Fruit fly (Drosophila melanogaster): ENCODE measurements around the gene CG32284.
A peak's percentile ranks its signal among the peaks of the same experiment; 100 is the strongest.

CG32284 gene

DNA sequence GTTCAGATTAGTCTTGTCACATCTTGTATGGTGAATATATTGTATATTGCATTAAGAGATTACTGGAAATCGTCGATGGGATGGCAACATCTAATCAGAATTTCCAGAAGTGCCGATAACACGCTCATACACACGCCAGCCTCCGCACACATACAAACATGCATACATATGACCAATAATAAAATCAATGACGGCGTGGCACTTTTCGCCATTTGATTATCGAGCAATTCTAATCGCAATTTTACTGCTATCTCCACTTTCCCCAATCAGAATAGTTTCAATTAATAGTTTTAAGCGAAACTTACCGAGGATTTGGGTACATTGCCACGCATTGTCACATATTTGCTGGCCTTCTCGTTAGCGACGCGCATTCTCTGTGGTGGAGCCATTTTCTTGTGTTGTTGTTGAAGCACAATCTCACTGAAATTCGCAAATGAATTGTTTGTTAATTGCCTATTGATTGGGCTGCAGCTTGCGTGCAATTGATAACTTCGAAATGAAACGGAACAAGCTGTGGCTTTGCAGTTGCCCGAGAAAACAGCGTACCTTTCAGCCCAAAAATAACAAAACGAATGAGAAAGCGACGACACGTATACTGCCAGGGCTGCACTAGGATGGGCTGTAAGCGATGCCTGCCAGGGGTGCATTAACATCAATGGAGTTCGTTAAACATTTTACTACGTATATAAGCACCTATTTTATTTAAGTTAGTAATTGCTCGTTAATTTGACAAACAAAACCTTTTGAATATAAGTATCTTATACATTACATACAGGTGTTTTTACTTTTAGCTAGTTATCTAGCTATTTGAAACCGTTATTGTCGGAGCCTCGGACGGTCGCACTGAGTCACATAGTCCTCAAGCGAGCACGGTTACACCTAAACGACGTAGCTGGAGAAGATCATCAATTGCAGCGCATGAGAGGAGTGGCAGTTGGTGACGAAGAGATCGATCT lies 12.3 kb downstream of the CG32284 start, which contains the start of the genes CG32276 and gry (continued):
- TF ChIP-seq unpg (GFP tag; optimal IDR thresholded peaks at IDR 0.05) (peak; percentile 72), Optix (GFP tag; IDR thresholded peaks at IDR 0.05) (peak; percentile 60; the same call in 2 of the 3 replicates), Blimp-1 (GFP tag; optimal IDR thresholded peaks at IDR 0.05) (no peak), pzg (GFP tag; optimal IDR thresholded peaks at IDR 0.05) (peak; percentile 93), CG9797 (GFP tag; optimal IDR thresholded peaks at IDR 0.05) (peak; percentile 96), sens-2 (GFP tag; IDR thresholded peaks at IDR 0.05) (peak; percentile 55; the same call in 1 of the 2 replicates), Sox100B (GFP tag; optimal IDR thresholded peaks at IDR 0.05) (no peak), CG6791 (GFP tag; IDR thresholded peaks at IDR 0.05; ENCODE audit: partially characterized antibody) (no peak), kah (GFP tag; optimal IDR thresholded peaks at IDR 0.05) (no peak), Hr39 (optimal IDR thresholded peaks at IDR 0.05) (no peak), crp (GFP tag; optimal IDR thresholded peaks at IDR 0.05) (peak in 1 of 2 experiments; percentile 60), Oli (tag; optimal IDR thresholded peaks at IDR 0.05) (peak; percentile 54), CG2875 (GFP tag; optimal IDR thresholded peaks at IDR 0.05) (no peak), Awh (GFP tag; IDR thresholded peaks at IDR 0.05) (no peak), Oaz (GFP tag; IDR thresholded peaks at IDR 0.05) (peak; percentile 60), CG12391 (tag; optimal IDR thresholded peaks at IDR 0.05) (peak; percentile 91), ranshi (GFP tag; IDR thresholded peaks at IDR 0.05) (peak; percentile 44), fd64A (GFP tag; optimal IDR thresholded peaks at IDR 0.05) (no peak), gcm (GFP tag; optimal IDR thresholded peaks at IDR 0.05) (no peak), ttk (GFP tag; IDR thresholded peaks at IDR 0.05) (peak; percentile 25; the same call in 1 of the 2 replicates), Adf1 (GFP tag; IDR thresholded peaks at IDR 0.05) (no peak), CG4730 (GFP tag; IDR thresholded peaks at IDR 0.05) (peak; percentile 47), eyg (GFP tag; optimal IDR thresholded peaks at IDR 0.05) (peak; percentile 54), disco-r (GFP tag; optimal IDR thresholded peaks at IDR 0.05) (peak; percentile 80), da (GFP tag; optimal IDR thresholded peaks at IDR 0.05) (peak; percentile 43), wdn (GFP tag; IDR thresholded peaks at IDR 0.05) (0 out of 2 replicates have a peak, but pooled peaks have one; percentile 8), CG7372 (GFP tag; IDR thresholded peaks at IDR 0.05) (peak; percentile 66; the same call in 1 of the 2 replicates), CG5245 (GFP tag; optimal IDR thresholded peaks at IDR 0.05) (peak; percentile 70), CG2712 (tag; optimal IDR thresholded peaks at IDR 0.05) (peak; percentile 85), MTF-1 (GFP tag; optimal IDR thresholded peaks at IDR 0.05; ENCODE audit: borderline replicate concordance) (peak; percentile 42), tna (GFP tag; IDR thresholded peaks at IDR 0.05; ENCODE audit: partially characterized antibody) (no peak), Ptx1 (GFP tag; IDR thresholded peaks at IDR 0.05) (peak; percentile 77), caup (GFP tag; optimal IDR thresholded peaks at IDR 0.05; ENCODE audit: severe bottlenecking) (peak; percentile 69), btn (GFP tag; optimal IDR thresholded peaks at IDR 0.05) (peak; percentile 58), slbo (GFP tag; IDR thresholded peaks at IDR 0.05) (peak; percentile 86), ind (GFP tag; optimal IDR thresholded peaks at IDR 0.05) (peak; percentile 81), Dll (GFP tag; IDR thresholded peaks at IDR 0.05; ENCODE audit: partially characterized antibody) (peak; percentile 43; the same call in 1 of the 4 replicates), CG17612 (GFP tag; IDR thresholded peaks at IDR 0.05) (no peak), Ada2b (GFP tag; IDR thresholded peaks at IDR 0.05) (peak; percentile 72), ewg (GFP tag; optimal IDR thresholded peaks at IDR 0.05) (peak; percentile 72), maf-S (GFP tag; optimal IDR thresholded peaks at IDR 0.05) (peak; percentile 82), nau (GFP tag; optimal IDR thresholded peaks at IDR 0.05) (no peak), Scr (GFP tag; IDR thresholded peaks at IDR 0.05; ENCODE audit: partially characterized antibody) (peak; percentile 53), CG18011 (GFP tag; optimal IDR thresholded peaks at IDR 0.05) (peak; percentile 49), Myb (GFP tag; optimal IDR thresholded peaks at IDR 0.05) (peak; percentile 77), Deaf1 (tag; optimal IDR thresholded peaks at IDR 0.05) (no peak), crol (GFP tag; IDR thresholded peaks at IDR 0.05) (no peak), ci (GFP tag; IDR thresholded peaks at IDR 0.05) (peak; percentile 66; the same call in 2 of the 3 replicates)

Measured in whole organism, embryonic.